Fruit fly (Drosophila melanogaster): ENCODE measurements around the gene CG9135.

The CG9135 gene

dm6 chr2L:6070656-6071231 lies 20.1 kb downstream of the CG9135 start, which contains the start of the genes CG9154 and Kr-h2 (continued):
- no peak for TF ChIP-seq pb (GFP tag; optimal IDR thresholded peaks at IDR 0.05)
- no peak for TF ChIP-seq otp (GFP tag; IDR thresholded peaks at IDR 0.05)
- no peak for TF ChIP-seq fd102C (GFP tag; optimal IDR thresholded peaks at IDR 0.05)
- no peak for TF ChIP-seq dan (GFP tag; IDR thresholded peaks at IDR 0.05)
- TF ChIP-seq CG9609 (GFP tag; optimal IDR thresholded peaks at IDR 0.05) = peak; percentile 14
- TF ChIP-seq dmrt11E (tag; optimal IDR thresholded peaks at IDR 0.05) = peak; percentile 11
- TF ChIP-seq cwo (GFP tag; optimal IDR thresholded peaks at IDR 0.05) = peak; percentile 31
- peak; percentile 44; the same call in 1 of the 2 replicates for TF ChIP-seq tna (GFP tag; IDR thresholded peaks at IDR 0.05; ENCODE audit: partially characterized antibody)
- peak; percentile 100 for TF ChIP-seq CG15514 (GFP tag; optimal IDR thresholded peaks at IDR 0.05)
- no peak for TF ChIP-seq pho (GFP tag; optimal IDR thresholded peaks at IDR 0.05)
- TF ChIP-seq Meics (GFP tag; optimal IDR thresholded peaks at IDR 0.05) = peak; percentile 32
- no peak for TF ChIP-seq Hey (tag; optimal IDR thresholded peaks at IDR 0.05)
- no peak for TF ChIP-seq CG10654 (GFP tag; optimal IDR thresholded peaks at IDR 0.05)
- peak; percentile 96 for TF ChIP-seq Dref (GFP tag; IDR thresholded peaks at IDR 0.05)
- TF ChIP-seq CG9797 (GFP tag; optimal IDR thresholded peaks at IDR 0.05) = peak; percentile 15
- no peak for TF ChIP-seq run (tag; optimal IDR thresholded peaks at IDR 0.05)
- TF ChIP-seq HLH4C (GFP tag; IDR thresholded peaks at IDR 0.05; ENCODE audit: partially characterized antibody) = peak; percentile 81
- no peak for TF ChIP-seq CG32767 (GFP tag; IDR thresholded peaks at IDR 0.05)
- peak; percentile 93 for TF ChIP-seq Sry-δ (GFP tag; optimal IDR thresholded peaks at IDR 0.05)
- TF ChIP-seq YL-1 (GFP tag; optimal IDR thresholded peaks at IDR 0.05) = peak; percentile 8
- no peak for TF ChIP-seq seq (GFP tag; IDR thresholded peaks at IDR 0.05)
- TF ChIP-seq CG17186 (GFP tag; optimal IDR thresholded peaks at IDR 0.05) = peak; percentile 42
- peak in 1 of 2 experiments; percentile 18 for TF ChIP-seq dpn (GFP tag; optimal IDR thresholded peaks at IDR 0.05)
- no peak for TF ChIP-seq MTF-1 (GFP tag; optimal IDR thresholded peaks at IDR 0.05; ENCODE audit: borderline replicate concordance)
- TF ChIP-seq Trl (optimal IDR thresholded peaks at IDR 0.05) = no peak
- no peak for TF ChIP-seq Trl (GFP tag; optimal IDR thresholded peaks at IDR 0.05)
- no peak for TF ChIP-seq H15 (GFP tag; IDR thresholded peaks at IDR 0.05)
- TF ChIP-seq CTCF (GFP tag; optimal IDR thresholded peaks at IDR 0.05) = no peak
- no peak for TF ChIP-seq ap (GFP tag; IDR thresholded peaks at IDR 0.05)
- peak; percentile 61 for TF ChIP-seq Scr (GFP tag; IDR thresholded peaks at IDR 0.05; ENCODE audit: partially characterized antibody)
- TF ChIP-seq ham (GFP tag; IDR thresholded peaks at IDR 0.05) = no peak
- no peak for TF ChIP-seq CG6654 (GFP tag; optimal IDR thresholded peaks at IDR 0.05)
- no peak for TF ChIP-seq CG10209 (GFP tag; optimal IDR thresholded peaks at IDR 0.05)
- no peak for TF ChIP-seq org-1 (GFP tag; optimal IDR thresholded peaks at IDR 0.05)
- TF ChIP-seq CG17829 (tag; optimal IDR thresholded peaks at IDR 0.05) = peak; percentile 64
- no peak for TF ChIP-seq Aef1 (GFP tag; IDR thresholded peaks at IDR 0.05)
- no peak for TF ChIP-seq CG4707 (GFP tag; optimal IDR thresholded peaks at IDR 0.05)
- TF ChIP-seq Dad (GFP tag; optimal IDR thresholded peaks at IDR 0.05) = no peak
- no peak for TF ChIP-seq gcm (GFP tag; optimal IDR thresholded peaks at IDR 0.05)
- no peak for TF ChIP-seq D19A (tag; optimal IDR thresholded peaks at IDR 0.05)
- no peak for TF ChIP-seq usp (GFP tag; optimal IDR thresholded peaks at IDR 0.05)
- peak; percentile 14 for TF ChIP-seq Jarid2 (GFP tag; optimal IDR thresholded peaks at IDR 0.05)
- TF ChIP-seq CG5245 (GFP tag; optimal IDR thresholded peaks at IDR 0.05) = no peak
- TF ChIP-seq eyg (GFP tag; optimal IDR thresholded peaks at IDR 0.05) = no peak
- TF ChIP-seq CG3847 (GFP tag; IDR thresholded peaks at IDR 0.05) = peak; percentile 28; the same call in 1 of the 2 replicates
- TF ChIP-seq CG17568 (GFP tag; optimal IDR thresholded peaks at IDR 0.05) = no peak
- TF ChIP-seq CG1024 (GFP tag; IDR thresholded peaks at IDR 0.05) = no peak
- TF ChIP-seq unc-4 (GFP tag; IDR thresholded peaks at IDR 0.05; ENCODE audit: partially characterized antibody) = peak; percentile 61
- TF ChIP-seq dysf (GFP tag; IDR thresholded peaks at IDR 0.05) = peak; percentile 32; the same call in 1 of the 3 replicates
- peak; percentile 23 for TF ChIP-seq CG4820 (GFP tag; optimal IDR thresholded peaks at IDR 0.05)
- TF ChIP-seq CG15696 (tag; optimal IDR thresholded peaks at IDR 0.05) = peak; percentile 13
